Worm (Caenorhabditis elegans) whole organism, L3 larva: Measurements from ENCODE around the gene sec-6.

Experiments used
- R02D3.7 ChIP-seq: fragments of 150-350 bp; optimal IDR thresholded peaks from 2 replicates; lab custom pipeline; 2014; ENCODE audit warnings: missing biosample characterization, missing genetic modification characterization
- ZK546.5 ChIP-seq: sonication (generic microtip); optimal IDR thresholded peaks from 2 replicates; lab custom pipeline; 2017; ENCODE audit warnings: missing biosample characterization, missing genetic modification characterization
- ama-1 ChIP-seq: fragments of 150-350 bp; optimal IDR thresholded peaks from 2 replicates; lab custom pipeline; 2018
- ceh-16 ChIP-seq: sonication (generic microtip); optimal IDR thresholded peaks from 2 replicates; lab custom pipeline; 2017; ENCODE audit warnings: missing biosample characterization, missing genetic modification characterization
- ceh-28 ChIP-seq: fragments of 150-350 bp; optimal IDR thresholded peaks from 2 replicates; lab custom pipeline; 2014; ENCODE audit warnings: missing biosample characterization, missing genetic modification reagents, missing genetic modification characterization
- ceh-82 ChIP-seq: fragments of 150-350 bp; optimal IDR thresholded peaks from 2 replicates; lab custom pipeline; 2014; ENCODE audit warnings: missing biosample characterization, missing genetic modification characterization
- daf-12 ChIP-seq: fragments of 150-350 bp; optimal IDR thresholded peaks from 2 replicates; lab custom pipeline; 2014; ENCODE audit warnings: missing biosample characterization, missing genetic modification reagents, missing genetic modification characterization
- egl-27 ChIP-seq: sonication (generic microtip); optimal IDR thresholded peaks from 4 replicates; lab custom pipeline; 2017; ENCODE audit warnings: missing biosample characterization, missing genetic modification reagents, missing genetic modification characterization
- egl-5 ChIP-seq: fragments of 150-350 bp; optimal IDR thresholded peaks from 2 replicates; lab custom pipeline; 2017; ENCODE audit warnings: missing biosample characterization, missing genetic modification reagents, missing genetic modification characterization, inconsistent platforms
- elt-1 ChIP-seq: fragments of 150-350 bp; optimal IDR thresholded peaks from 2 replicates; lab custom pipeline; 2014; ENCODE audit warnings: missing biosample characterization, missing genetic modification characterization
- elt-2 ChIP-seq: sonication (generic microtip); optimal IDR thresholded peaks from 2 replicates; lab custom pipeline; 2016; ENCODE audit warnings: missing genetic modification reagents, mild to moderate bottlenecking, missing genetic modification characterization, missing compliant biosample characterization
- elt-3 ChIP-seq, 3 experiments: fragments of 150-350 bp in 1 of 3; sonication (generic microtip) in 2 of 3; optimal IDR thresholded peaks; 2 replicates in 2 of 3; 4 replicates in 1 of 3; lab custom pipeline; 2014 to 2017; ENCODE audit warnings: missing biosample characterization in 3 of 3, missing genetic modification characterization in 3 of 3
- eor-1 ChIP-seq, 2 experiments: fragments of 150-350 bp; optimal IDR thresholded peaks; 2 replicates each; lab custom pipeline; 2014 to 2018; ENCODE audit warnings: missing biosample characterization in 2 of 2, missing genetic modification characterization in 2 of 2
- fkh-10 ChIP-seq: sonication (generic microtip); optimal IDR thresholded peaks from 2 replicates; lab custom pipeline; 2017; ENCODE audit warnings: missing biosample characterization, missing genetic modification reagents, missing genetic modification characterization
- fos-1 ChIP-seq: fragments of 150-350 bp; optimal IDR thresholded peaks from 2 replicates; lab custom pipeline; 2014; ENCODE audit warnings: missing biosample characterization, missing genetic modification characterization
- hmg-11 ChIP-seq: sonication (generic microtip); optimal IDR thresholded peaks from 2 replicates; lab custom pipeline; 2016; ENCODE audit warnings: missing genetic modification characterization, missing compliant biosample characterization
- lin-39 ChIP-seq: fragments of 150-350 bp; optimal IDR thresholded peaks from 2 replicates; lab custom pipeline; 2018; ENCODE audit warnings: missing biosample characterization, missing genetic modification reagents, missing genetic modification characterization
- lsy-12 ChIP-seq: sonication (generic microtip); optimal IDR thresholded peaks from 2 replicates; lab custom pipeline; 2016; ENCODE audit warnings: mild to moderate bottlenecking, missing genetic modification characterization, missing compliant biosample characterization
- mml-1 ChIP-seq: fragments of 150-350 bp; sonication (generic microtip); optimal IDR thresholded peaks from 3 replicates; lab custom pipeline; 2014; ENCODE audit warnings: missing biosample characterization, missing genetic modification characterization
- nhr-11 ChIP-seq: fragments of 150-350 bp; optimal IDR thresholded peaks from 2 replicates; lab custom pipeline; 2014; ENCODE audit warnings: missing biosample characterization, missing genetic modification characterization
- nhr-12 ChIP-seq: fragments of 150-350 bp; optimal IDR thresholded peaks from 2 replicates; lab custom pipeline; 2014; ENCODE audit warnings: missing biosample characterization, missing genetic modification characterization
- nhr-23 ChIP-seq: fragments of 150-350 bp; optimal IDR thresholded peaks from 2 replicates; lab custom pipeline; 2014; ENCODE audit warnings: missing biosample characterization, missing genetic modification reagents, missing genetic modification characterization
- nhr-237 ChIP-seq: fragments of 150-350 bp; optimal IDR thresholded peaks from 2 replicates; lab custom pipeline; 2014; ENCODE audit warnings: missing biosample characterization, missing genetic modification characterization
- nhr-25 ChIP-seq: sonication (generic microtip); optimal IDR thresholded peaks from 2 replicates; lab custom pipeline; 2017; ENCODE audit warnings: missing biosample characterization, missing genetic modification characterization
- nhr-28 ChIP-seq: fragments of 150-350 bp; optimal IDR thresholded peaks from 2 replicates; lab custom pipeline; 2014; ENCODE audit warnings: missing biosample characterization, missing genetic modification characterization
- nhr-43 ChIP-seq: sonication (generic microtip); optimal IDR thresholded peaks from 2 replicates; lab custom pipeline; 2016; ENCODE audit warnings: mild to moderate bottlenecking, missing genetic modification characterization, missing compliant biosample characterization; ENCODE audit not compliant: poor library complexity, severe bottlenecking
- nhr-67 ChIP-seq: fragments of 150-350 bp; optimal IDR thresholded peaks from 2 replicates; lab custom pipeline; 2014; ENCODE audit warnings: missing biosample characterization, missing genetic modification characterization
- nhr-76 ChIP-seq: fragments of 150-350 bp; sonication (generic microtip); optimal IDR thresholded peaks from 5 replicates; lab custom pipeline; 2014; ENCODE audit warnings: missing biosample characterization, missing genetic modification characterization
- nhr-77 ChIP-seq: fragments of 150-350 bp; optimal IDR thresholded peaks from 2 replicates; lab custom pipeline; 2014; ENCODE audit warnings: missing biosample characterization, missing genetic modification characterization
- pha-4 ChIP-seq: fragments of 150-350 bp; optimal IDR thresholded peaks from 2 replicates; lab custom pipeline; 2014; ENCODE audit warnings: missing biosample characterization, missing genetic modification reagents, missing genetic modification characterization
- pqm-1 ChIP-seq: fragments of 150-350 bp; optimal IDR thresholded peaks from 2 replicates; lab custom pipeline; 2017; ENCODE audit warnings: missing biosample characterization, missing genetic modification characterization, inconsistent platforms
- skn-1 ChIP-seq: fragments of 150-350 bp; optimal IDR thresholded peaks from 2 replicates; lab custom pipeline; 2014; ENCODE audit warnings: missing biosample characterization, missing genetic modification characterization
- snpc-4 ChIP-seq: fragments of 150-350 bp; optimal IDR thresholded peaks from 2 replicates; lab custom pipeline; 2014; ENCODE audit warnings: missing biosample characterization, missing genetic modification characterization
- tbx-2 ChIP-seq: sonication (generic microtip); optimal IDR thresholded peaks from 2 replicates; lab custom pipeline; 2016; ENCODE audit warnings: mild to moderate bottlenecking, missing genetic modification characterization, missing compliant biosample characterization
- unc-39 ChIP-seq: sonication (generic microtip); optimal IDR thresholded peaks from 4 replicates; lab custom pipeline; 2017; ENCODE audit warnings: missing biosample characterization, missing genetic modification characterization
- unc-62 ChIP-seq: fragments of 150-350 bp; sonication (generic microtip); optimal IDR thresholded peaks from 4 replicates; lab custom pipeline; 2014; ENCODE audit warnings: missing biosample characterization, missing genetic modification reagents, missing genetic modification characterization
- zag-1 ChIP-seq: fragments of 150-350 bp; optimal IDR thresholded peaks from 2 replicates; lab custom pipeline; 2014; ENCODE audit warnings: missing biosample characterization, missing genetic modification characterization
- ztf-11 ChIP-seq: fragments of 150-350 bp; optimal IDR thresholded peaks from 2 replicates; lab custom pipeline; 2014; ENCODE audit warnings: missing biosample characterization, missing genetic modification characterization
- ztf-4 ChIP-seq: fragments of 150-350 bp; optimal IDR thresholded peaks from 2 replicates; lab custom pipeline; 2014; ENCODE audit warnings: missing biosample characterization, missing genetic modification characterization

The sec-6 gene

ce11 chrII:5373275-5374047 lies 14.1 kb downstream of the sec-6 start, which contains the start of the genes agt-2 and F09E5.3 (continued):
- TF ChIP-seq ceh-82 (tag; lab: Kevin White, UChicago) = peak; percentile 36
- peak; percentile 42 for TF ChIP-seq elt-1 (tag; lab: Kevin White, UChicago)
- TF ChIP-seq nhr-25 (tag; lab: Kevin White, UChicago) = peak; percentile 95
- TF ChIP-seq R02D3.7 (tag; lab: Kevin White, UChicago) = peak; percentile 75
- TF ChIP-seq ztf-11 (tag; lab: Kevin White, UChicago) = no peak
- no peak for TF ChIP-seq daf-12 (tag; lab: Kevin White, UChicago)
- TF ChIP-seq fos-1 (tag; lab: Kevin White, UChicago) = no peak
- peak; percentile 84 for TF ChIP-seq hmg-11 (tag; lab: Kevin White, UChicago)
- peak; percentile 89 for TF ChIP-seq nhr-43 (tag; lab: Kevin White, UChicago)
- TF ChIP-seq nhr-11 (tag; lab: Kevin White, UChicago) = peak; percentile 81
- peak; percentile 71 for TF ChIP-seq pqm-1 (tag; lab: Kevin White, UChicago)
- no peak for TF ChIP-seq nhr-76 (tag; lab: Kevin White, UChicago)
- TF ChIP-seq unc-62 (GFP tag; lab: Kevin White, UChicago) = peak; percentile 13
- no peak for TF ChIP-seq nhr-67 (tag; lab: Kevin White, UChicago)

DNA sequence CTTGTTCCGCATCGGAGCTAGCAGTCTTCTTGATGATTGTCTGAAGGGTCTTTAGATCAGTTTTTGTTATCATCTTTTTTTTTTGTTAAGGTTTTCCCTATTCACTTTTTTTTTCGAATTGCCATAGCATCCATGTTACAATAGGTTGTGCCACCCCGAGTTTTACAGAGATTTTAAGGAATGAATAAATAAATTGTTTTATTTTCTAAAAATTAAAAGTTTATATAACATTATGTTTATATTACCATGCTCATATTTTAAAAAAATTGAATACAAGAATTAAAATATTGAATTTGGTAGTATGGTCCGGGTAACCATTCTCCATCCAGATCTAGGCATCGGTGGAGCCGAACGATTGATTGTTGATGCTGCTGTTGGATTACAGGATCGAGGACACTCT lies 15.6 kb downstream of the sec-6 start, which contains the start of gene algn-2:
TSS of gene algn-2 (plus strand) at position 301 of the 400 bp plus-strand sequence.
- TF ChIP-seq elt-2 (tag; lab: Kevin White, UChicago) (peak; percentile 16), nhr-43 (tag; lab: Kevin White, UChicago) (no peak)
- TF ChIP-seq, all 47 proteins: peak for 1

DNA sequence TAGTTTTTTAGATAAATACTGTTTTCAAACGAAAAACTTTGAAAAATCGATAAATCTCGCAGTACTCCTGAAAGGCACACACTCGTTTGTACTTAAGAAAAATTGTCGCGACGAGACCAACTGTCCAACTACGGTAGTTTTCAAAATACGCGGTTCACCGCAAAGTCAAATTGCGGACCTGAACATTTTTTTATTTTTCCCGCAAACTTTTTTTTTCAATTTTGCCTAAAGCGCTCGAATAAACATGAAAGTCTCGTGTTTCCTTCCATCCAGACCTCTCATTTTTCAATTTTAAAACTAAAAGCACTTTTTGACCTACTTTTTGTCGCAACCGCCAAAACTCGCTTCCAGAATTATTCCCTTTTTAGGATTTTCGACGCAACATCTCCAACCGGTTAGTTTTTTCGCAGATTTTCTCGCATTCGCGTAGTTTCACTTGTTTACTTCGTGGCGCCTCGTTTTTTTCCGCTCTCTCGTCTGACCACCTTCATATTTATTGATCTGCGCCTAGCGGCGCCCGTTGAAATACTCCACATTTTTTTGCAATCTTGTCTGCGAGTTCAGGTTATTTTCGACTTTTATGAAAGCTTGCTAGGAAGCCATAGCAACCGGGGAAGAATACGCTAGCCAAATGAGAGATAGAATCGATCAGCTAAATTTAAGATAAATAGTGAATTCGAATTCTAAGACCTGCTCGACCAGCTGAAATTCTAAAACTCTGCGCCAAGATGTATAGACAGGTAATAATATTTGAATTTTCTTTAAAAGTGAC lies 18.3 kb downstream of the sec-6 start, which contains the start of gene prdx-2:
TSS of gene prdx-2 (plus strand) at position 729 of the 772 bp plus-strand sequence.
- no peak for TF ChIP-seq zag-1 (tag; lab: Kevin White, UChicago)
- TF ChIP-seq pha-4 (tag; lab: Kevin White, UChicago) = peak; percentile 63
- TF ChIP-seq snpc-4 (tag; lab: Kevin White, UChicago) = peak; percentile 15

DNA sequence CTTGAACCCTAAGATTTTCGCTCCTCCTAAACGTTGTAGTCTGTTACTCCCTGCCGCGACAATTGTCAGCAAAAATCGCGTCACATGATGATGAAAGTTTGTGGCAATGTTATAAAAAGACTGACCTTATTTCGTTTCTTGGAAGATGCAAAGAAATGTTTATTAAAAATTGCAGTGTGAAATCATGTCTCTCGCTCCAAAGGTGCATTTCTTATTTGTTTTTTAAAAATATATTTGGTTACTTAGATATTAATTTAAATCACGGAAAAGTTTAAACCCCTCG lies 18.8 kb downstream of the sec-6 start:
- TF ChIP-seq nhr-25 (tag; lab: Kevin White, UChicago) (peak; percentile 68), skn-1 (tag; lab: Kevin White, UChicago) (peak; percentile 82), ztf-11 (tag; lab: Kevin White, UChicago) (no peak), nhr-23 (tag; lab: Kevin White, UChicago) (peak; percentile 9), nhr-43 (tag; lab: Kevin White, UChicago) (peak; percentile 5), nhr-76 (tag; lab: Kevin White, UChicago) (no peak)

DNA sequence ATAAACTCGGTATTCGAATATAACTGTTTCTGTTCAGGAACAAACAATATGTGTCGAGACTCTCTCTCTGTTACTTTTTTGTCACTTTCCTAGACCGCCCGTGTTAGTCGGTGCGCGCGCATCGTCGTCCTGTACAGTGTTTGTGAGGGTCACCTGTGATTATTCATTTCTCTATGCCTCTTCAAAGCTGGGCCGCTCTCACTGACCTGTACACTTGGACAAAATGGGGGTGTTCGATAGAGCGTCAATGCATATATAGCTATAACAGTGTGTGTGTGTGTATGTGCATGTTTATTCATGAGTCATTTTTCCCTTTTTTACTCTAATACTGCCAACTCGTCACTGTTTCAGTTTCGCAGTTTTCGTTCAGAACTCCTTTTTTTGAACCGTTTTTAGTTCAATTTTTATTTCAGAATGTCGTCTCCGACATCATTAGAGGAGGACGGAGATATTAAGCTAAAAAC lies 20.3 kb downstream of the sec-6 start, which contains the start of gene pkc-3:
TSS of gene pkc-3 (plus strand) at position 414 of the 464 bp plus-strand sequence.
- TF ChIP-seq mml-1 (tag; lab: Kevin White, UChicago) (no peak), nhr-76 (tag; lab: Kevin White, UChicago) (no peak), ama-1 (peak; percentile 96), nhr-77 (tag; lab: Kevin White, UChicago) (no peak), eor-1 (tag; optimal IDR thresholded peaks at IDR 0.05; lab: Kevin White, UChicago) (no peak), snpc-4 (tag; lab: Kevin White, UChicago) (peak; percentile 18), R02D3.7 (tag; lab: Kevin White, UChicago) (peak; percentile 7), hmg-11 (tag; lab: Kevin White, UChicago) (peak; percentile 81), elt-2 (tag; lab: Kevin White, UChicago) (peak; percentile 85), nhr-11 (tag; lab: Kevin White, UChicago) (no peak), lin-39 (no peak), zag-1 (tag; lab: Kevin White, UChicago) (no peak), daf-12 (tag; lab: Kevin White, UChicago) (no peak), nhr-23 (tag; lab: Kevin White, UChicago) (peak; percentile 89), nhr-237 (no peak), ceh-16 (no peak), unc-39 (tag; lab: Kevin White, UChicago) (no peak), egl-27 (tag; lab: Kevin White, UChicago) (no peak), pha-4 (tag; lab: Kevin White, UChicago) (peak; percentile 94), fos-1 (tag; lab: Kevin White, UChicago) (peak; percentile 80), ztf-4 (peak; percentile 26), ZK546.5 (tag; lab: Kevin White, UChicago) (no peak), nhr-12 (tag; lab: Kevin White, UChicago) (no peak), nhr-28 (no peak), nhr-25 (tag; lab: Kevin White, UChicago) (peak; percentile 98), elt-1 (tag; lab: Kevin White, UChicago) (no peak), lsy-12 (tag; lab: Kevin White, UChicago) (no peak), tbx-2 (tag; lab: Kevin White, UChicago) (peak; percentile 45), fkh-10 (GFP tag; lab: Kevin White, UChicago) (no peak), elt-3 (tag; optimal IDR thresholded peaks at IDR 0.05; lab: Kevin White, UChicago) (peak in 2 of 3 experiments; percentile 17 to 30), egl-5 (no peak), ceh-28 (peak; percentile 37)
